Worm (Caenorhabditis elegans): ENCODE data around the gene F52E1.14.

The F52E1.14 gene

DNA sequence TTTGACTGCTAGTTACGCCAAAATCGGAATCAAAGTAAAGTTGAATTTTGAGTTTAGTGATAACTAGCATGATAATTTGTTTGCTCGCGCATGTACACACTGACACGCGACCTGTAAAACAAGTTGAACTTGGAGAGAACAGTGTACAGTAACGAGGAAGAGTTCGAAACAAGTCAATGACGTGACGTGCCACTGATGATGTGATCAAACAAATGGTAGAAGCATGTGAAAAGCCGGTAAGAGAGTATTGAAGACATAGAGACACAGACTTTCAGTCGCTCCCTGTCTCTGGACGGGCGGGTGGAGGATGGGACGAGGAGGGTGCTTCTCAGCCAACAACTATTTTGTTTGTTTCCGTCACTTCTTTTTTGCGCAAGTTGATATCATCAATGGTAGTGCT is 19.4 kb downstream of the F52E1.14 start (continued):
- TF ChIP-seq T20F7.1 (GFP tag; optimal IDR thresholded peaks at IDR 0.05) (no peak), zag-1 (tag; optimal IDR thresholded peaks at IDR 0.05) (no peak), pqm-1 (tag; optimal IDR thresholded peaks at IDR 0.05) (peak; percentile 32), nhr-11 (tag; optimal IDR thresholded peaks at IDR 0.05) (no peak), dmd-8 (GFP tag; IDR thresholded peaks at IDR 0.05) (no peak), dmd-9 (GFP tag; IDR thresholded peaks at IDR 0.05) (no peak), ceh-20 (GFP tag; IDR thresholded peaks at IDR 0.05) (no peak), pha-4 (GFP tag; IDR thresholded peaks at IDR 0.05) (no peak), pha-4 (tag; optimal IDR thresholded peaks at IDR 0.05) (no peak), daf-12 (tag; optimal IDR thresholded peaks at IDR 0.05) (no peak), spr-3 (GFP tag; optimal IDR thresholded peaks at IDR 0.05) (no peak)

ce11 chrV:8403916-8404315 is 20.2 kb downstream of the F52E1.14 start:
- no peak for TF ChIP-seq gei-8 (GFP tag; optimal IDR thresholded peaks at IDR 0.05)
- TF ChIP-seq daf-16 (GFP tag; optimal IDR thresholded peaks at IDR 0.05): no peak
- peak; percentile 55 for TF ChIP-seq daf-16 (tag; optimal IDR thresholded peaks at IDR 0.05)
- peak; percentile 4 for TF ChIP-seq pqm-1 (tag; optimal IDR thresholded peaks at IDR 0.05)
- TF ChIP-seq hlh-11 (tag; optimal IDR thresholded peaks at IDR 0.05): peak; percentile 27
- no peak for TF ChIP-seq ceh-82 (tag; optimal IDR thresholded peaks at IDR 0.05)
- TF ChIP-seq nhr-111 (GFP tag; optimal IDR thresholded peaks at IDR 0.05): no peak
- TF ChIP-seq dve-1 (tag; optimal IDR thresholded peaks at IDR 0.05; ENCODE audit: insufficient read depth): peak; percentile 41

- TF ChIP-seq zfp-2 (tag; optimal IDR thresholded peaks at IDR 0.05): no peak
- no peak for TF ChIP-seq mdl-1 (tag; optimal IDR thresholded peaks at IDR 0.05)
- TF ChIP-seq aha-1 (tag): peak; percentile 12
- no peak for TF ChIP-seq fkh-10 (GFP tag; optimal IDR thresholded peaks at IDR 0.05)
- no peak for TF ChIP-seq lin-38 (GFP tag; IDR thresholded peaks at IDR 0.05)
- TF ChIP-seq ceh-82 (tag; optimal IDR thresholded peaks at IDR 0.05): no peak
- no peak for TF ChIP-seq F37D6.2 (tag; optimal IDR thresholded peaks at IDR 0.05)
- TF ChIP-seq ceh-28 (tag; optimal IDR thresholded peaks at IDR 0.05): no peak
- TF ChIP-seq vab-7 (GFP tag; IDR thresholded peaks at IDR 0.05): no peak
- no peak for TF ChIP-seq nhr-25 (tag; optimal IDR thresholded peaks at IDR 0.05; ENCODE audit: borderline replicate concordance, insufficient read depth)
- no peak for TF ChIP-seq daf-8 (GFP tag; IDR thresholded peaks at IDR 0.05)
- 0 out of 2 replicates have a peak, but pooled peaks have one; percentile 12 for TF ChIP-seq hmg-1.1 (GFP tag; IDR thresholded peaks at IDR 0.05)
- TF ChIP-seq zfp-3 (GFP tag; conservative IDR thresholded peaks at IDR 0.05): no peak
- no peak for TF ChIP-seq madf-9 (GFP tag; conservative IDR thresholded peaks at IDR 0.05)
- TF ChIP-seq ceh-62 (tag; optimal IDR thresholded peaks at IDR 0.05): no peak
- no peak for TF ChIP-seq R02D3.7 (tag; optimal IDR thresholded peaks at IDR 0.05)
- TF ChIP-seq nhr-28 (tag; optimal IDR thresholded peaks at IDR 0.05): peak; percentile 35
- TF ChIP-seq mep-1 (tag; optimal IDR thresholded peaks at IDR 0.05): no peak
- no peak for TF ChIP-seq ceh-32 (tag; optimal IDR thresholded peaks at IDR 0.05; ENCODE audit: poor library complexity)
- TF ChIP-seq spr-3 (GFP tag; optimal IDR thresholded peaks at IDR 0.05): no peak
- TF ChIP-seq zip-2 (tag; optimal IDR thresholded peaks at IDR 0.05): no peak
- no peak for TF ChIP-seq mdt-29 (GFP tag; IDR thresholded peaks at IDR 0.05)
Observed at ce11 chrV:8404339-8404738, 20.6 kb downstream of the F52E1.14 start.

ce11 chrV:8406155-8406554 is 22.4 kb downstream of the F52E1.14 start:
- no peak for TF ChIP-seq nhr-25 (tag; optimal IDR thresholded peaks at IDR 0.05; ENCODE audit: borderline replicate concordance, insufficient read depth)
- TF ChIP-seq nhr-237 (tag; optimal IDR thresholded peaks at IDR 0.05): no peak
- no peak for TF ChIP-seq nhr-111 (GFP tag; optimal IDR thresholded peaks at IDR 0.05)
- TF ChIP-seq R02D3.7 (tag; optimal IDR thresholded peaks at IDR 0.05): no peak
